Worm (Caenorhabditis elegans) whole organism, L4 larva: ENCODE measurements around the gene nas-12.

Experiments used
- D1046.2 ChIP-seq: fragments of 200-800 bp; sonication (Bioruptor generic); IDR thresholded peaks from 2 replicates; pipeline ENCODE4 v1.3.6; 2022; ENCODE audit warnings: missing genetic modification characterization, missing compliant biosample characterization
- F26F4.8 ChIP-seq: fragments of 200-800 bp; sonication (Bioruptor generic); conservative IDR thresholded peaks from 2 replicates; pipeline ENCODE4 v1.3.6; 2022; ENCODE audit warnings: missing genetic modification characterization, missing compliant biosample characterization
- F44E2.7 ChIP-seq: fragments of 200-800 bp; sonication (Bioruptor generic); IDR thresholded peaks from 2 replicates; pipeline ENCODE4 v2.1.2; 2022; ENCODE audit warnings: missing genetic modification characterization, missing compliant biosample characterization
- F49E8.2 ChIP-seq: sonication (generic microtip); optimal IDR thresholded peaks from 2 replicates; lab custom pipeline; 2016; ENCODE audit warnings: missing compliant biosample characterization, mild to moderate bottlenecking, missing genetic modification characterization, borderline replicate concordance
- T20F7.1 ChIP-seq: fragments of 200-800 bp; sonication (Bioruptor generic); optimal IDR thresholded peaks from 2 replicates; lab custom pipeline; 2018; ENCODE audit warnings: mild to moderate bottlenecking, missing genetic modification characterization, missing compliant biosample characterization
- ZK337.2 ChIP-seq: fragments of 200-800 bp; sonication (Bioruptor generic); IDR thresholded peaks from 2 replicates; pipeline ENCODE4 v1.3.6; 2022; ENCODE audit warnings: missing genetic modification reagents, missing genetic modification characterization, missing compliant biosample characterization
- aha-1 ChIP-seq: fragments of 150-350 bp; peaks from one replicate; lab custom pipeline; 2014; ENCODE audit warnings: missing biosample characterization, missing genetic modification characterization
- attf-4 ChIP-seq: sonication (generic microtip); optimal IDR thresholded peaks from 3 replicates; lab custom pipeline; 2017; ENCODE audit warnings: missing biosample characterization, missing genetic modification characterization
- ceh-20 ChIP-seq: fragments of 200-800 bp; sonication (Bioruptor generic); IDR thresholded peaks from 2 replicates; pipeline ENCODE4 v1.3.6; 2022; ENCODE audit warnings: missing genetic modification reagents, missing genetic modification characterization, missing compliant biosample characterization
- ceh-28 ChIP-seq: fragments of 150-350 bp; optimal IDR thresholded peaks from 2 replicates; lab custom pipeline; 2014; ENCODE audit warnings: missing biosample characterization, missing genetic modification reagents, missing genetic modification characterization
- ceh-32 ChIP-seq: sonication (generic microtip); optimal IDR thresholded peaks from 2 replicates; lab custom pipeline; 2016; ENCODE audit warnings: mild to moderate bottlenecking, missing genetic modification characterization, missing compliant biosample characterization; ENCODE audit not compliant: poor library complexity
- ceh-44 ChIP-seq: fragments of 200-800 bp; sonication (Bioruptor generic); IDR thresholded peaks from 2 replicates; pipeline ENCODE4 v1.3.6; 2022; ENCODE audit warnings: missing genetic modification reagents, missing genetic modification characterization, missing compliant biosample characterization
- ces-1 ChIP-seq: fragments of 150-350 bp; sonication (generic microtip); optimal IDR thresholded peaks from 4 replicates; lab custom pipeline; 2014; ENCODE audit warnings: missing biosample characterization, missing genetic modification reagents, missing genetic modification characterization
- cey-2 ChIP-seq: sonication (generic microtip); optimal IDR thresholded peaks from 3 replicates; lab custom pipeline; 2017; ENCODE audit warnings: missing genetic modification characterization, mild to moderate bottlenecking, missing compliant biosample characterization, antibody characterized with exemption, borderline replicate concordance; ENCODE audit not compliant: insufficient read depth
- ctbp-1 ChIP-seq: fragments of 200-800 bp; sonication (Bioruptor generic); IDR thresholded peaks from 2 replicates; pipeline ENCODE4 v1.3.6; 2022; ENCODE audit warnings: missing genetic modification reagents, missing genetic modification characterization, missing compliant biosample characterization
- daf-19 ChIP-seq: fragments of 200-800 bp; sonication (Bioruptor generic); conservative IDR thresholded peaks from 2 replicates; pipeline ENCODE4 v1.3.6; 2022; ENCODE audit warnings: missing genetic modification characterization, missing compliant biosample characterization
- dmd-8 ChIP-seq: fragments of 200-800 bp; sonication (Bioruptor generic); IDR thresholded peaks from 2 replicates; pipeline ENCODE4 v1.3.6; 2022; ENCODE audit warnings: missing genetic modification characterization, missing compliant biosample characterization
- dmd-9 ChIP-seq: fragments of 200-800 bp; sonication (Bioruptor generic); IDR thresholded peaks from 2 replicates; pipeline ENCODE4 v1.3.6; 2022; ENCODE audit warnings: missing genetic modification reagents, missing genetic modification characterization, missing compliant biosample characterization
- dpl-1 ChIP-seq: fragments of 150-350 bp; optimal IDR thresholded peaks from 2 replicates; lab custom pipeline; 2014; ENCODE audit warnings: missing biosample characterization, missing genetic modification reagents, missing genetic modification characterization
- duxl-1 ChIP-seq: sonication (generic microtip); optimal IDR thresholded peaks from 2 replicates; lab custom pipeline; 2016; ENCODE audit warnings: mild to moderate bottlenecking, missing genetic modification characterization, moderate library complexity, missing compliant biosample characterization; ENCODE audit not compliant: poor library complexity
- fkh-10 ChIP-seq: fragments of 150-350 bp; optimal IDR thresholded peaks from 2 replicates; lab custom pipeline; 2014; ENCODE audit warnings: missing biosample characterization, missing genetic modification reagents, missing genetic modification characterization
- hif-1 ChIP-seq, 2 experiments: sonication (generic microtip); optimal IDR thresholded peaks; 2 replicates each; lab custom pipeline; 2016 to 2017; ENCODE audit warnings: missing compliant biosample characterization in 2 of 2, missing genetic modification characterization in 2 of 2, missing genetic modification reagents in 2 of 2, missing genotype in 2 of 2, mild to moderate bottlenecking in 1 of 2
- hlh-30 ChIP-seq: sonication (generic microtip); optimal IDR thresholded peaks from 2 replicates; lab custom pipeline; 2017; ENCODE audit warnings: antibody characterized with exemption, mild to moderate bottlenecking, missing genetic modification characterization, missing compliant biosample characterization; ENCODE audit not compliant: insufficient read depth
- jun-1 ChIP-seq: fragments of 150-350 bp; optimal IDR thresholded peaks from 2 replicates; lab custom pipeline; 2014; ENCODE audit warnings: missing biosample characterization, missing genetic modification reagents, missing genetic modification characterization
- lin-13 ChIP-seq: fragments of 150-350 bp; optimal IDR thresholded peaks from 2 replicates; lab custom pipeline; 2014; ENCODE audit warnings: missing biosample characterization, missing genetic modification reagents, missing genetic modification characterization
- lin-15B ChIP-seq: fragments of 150-350 bp; sonication (generic microtip); optimal IDR thresholded peaks from 3 replicates; lab custom pipeline; 2014; ENCODE audit warnings: missing biosample characterization, missing genetic modification characterization
- lin-29 ChIP-seq: fragments of 200-800 bp; sonication (Bioruptor generic); IDR thresholded peaks from 2 replicates; pipeline ENCODE4 v1.3.6; 2022; ENCODE audit warnings: missing genetic modification reagents, missing genetic modification characterization, missing compliant biosample characterization
- lin-39 ChIP-seq: fragments of 150-350 bp; optimal IDR thresholded peaks from 2 replicates; lab custom pipeline; 2014; ENCODE audit warnings: missing biosample characterization, missing genetic modification reagents, missing genetic modification characterization
- lir-3 ChIP-seq: sonication (generic microtip); optimal IDR thresholded peaks from 2 replicates; lab custom pipeline; 2016; ENCODE audit warnings: mild to moderate bottlenecking, missing genetic modification characterization, missing compliant biosample characterization
- madf-9 ChIP-seq: fragments of 200-800 bp; sonication (Bioruptor generic); conservative IDR thresholded peaks from 2 replicates; pipeline ENCODE4 v1.3.6; 2022; ENCODE audit warnings: missing genetic modification reagents, missing genetic modification characterization, missing compliant biosample characterization
- mdl-1 ChIP-seq, 2 experiments: fragments of 150-350 bp in 1 of 2; sonication (generic microtip) in 1 of 2; optimal IDR thresholded peaks; 2 replicates each; lab custom pipeline; 2014 to 2017; ENCODE audit warnings: missing biosample characterization in 2 of 2, missing genetic modification characterization in 2 of 2
- mes-2 ChIP-seq: sonication (generic microtip); optimal IDR thresholded peaks from 2 replicates; lab custom pipeline; 2016; ENCODE audit warnings: missing genotype, mild to moderate bottlenecking, missing genetic modification characterization, missing compliant biosample characterization; ENCODE audit not compliant: poor library complexity, severe bottlenecking
- mxl-3 ChIP-seq: fragments of 200-800 bp; sonication (Bioruptor generic); optimal IDR thresholded peaks from 2 replicates; lab custom pipeline; 2018; ENCODE audit warnings: mild to moderate bottlenecking, missing genetic modification characterization, missing compliant biosample characterization
- nhr-11 ChIP-seq: fragments of 150-350 bp; optimal IDR thresholded peaks from 2 replicates; lab custom pipeline; 2014; ENCODE audit warnings: missing biosample characterization, missing genetic modification characterization
- nhr-237 ChIP-seq: sonication (generic microtip); optimal IDR thresholded peaks from 2 replicates; lab custom pipeline; 2017; ENCODE audit warnings: missing biosample characterization, missing genetic modification characterization
- nhr-42 ChIP-seq: fragments of 200-800 bp; sonication (Bioruptor generic); IDR thresholded peaks from 2 replicates; pipeline ENCODE4 v1.3.6; 2022; ENCODE audit warnings: missing genetic modification characterization, missing compliant biosample characterization
- nhr-48 ChIP-seq: sonication (generic microtip); optimal IDR thresholded peaks from 2 replicates; lab custom pipeline; 2016; ENCODE audit warnings: mild to moderate bottlenecking, missing genetic modification characterization, missing compliant biosample characterization
- nhr-6 ChIP-seq: fragments of 150-350 bp; optimal IDR thresholded peaks from 2 replicates; lab custom pipeline; 2014; ENCODE audit warnings: missing biosample characterization, missing genetic modification characterization
- nhr-76 ChIP-seq: fragments of 150-350 bp; optimal IDR thresholded peaks from 2 replicates; lab custom pipeline; 2014; ENCODE audit warnings: missing biosample characterization, missing genetic modification characterization
- nhr-77 ChIP-seq: fragments of 150-350 bp; optimal IDR thresholded peaks from 2 replicates; lab custom pipeline; 2014; ENCODE audit warnings: missing biosample characterization, missing genetic modification characterization
- pha-4 ChIP-seq, 2 experiments: fragments of 150-350 bp in 1 of 2; fragments of 200-800 bp in 1 of 2; sonication (Bioruptor generic) in 1 of 2; IDR thresholded peaks in 1 of 2; optimal IDR thresholded peaks in 1 of 2; 2 replicates each; pipeline versions ENCODE4 v1.3.6 to Lab custom; 2014 to 2022; ENCODE audit warnings: missing genetic modification characterization in 2 of 2, missing genetic modification reagents in 2 of 2, missing biosample characterization in 1 of 2, missing compliant biosample characterization in 1 of 2
- php-3 ChIP-seq: fragments of 200-800 bp; sonication (Bioruptor generic); IDR thresholded peaks from 2 replicates; pipeline ENCODE4 v1.3.6; 2022; ENCODE audit warnings: missing genetic modification reagents, missing genetic modification characterization, missing compliant biosample characterization
- sdz-12 ChIP-seq: fragments of 200-800 bp; sonication (Bioruptor generic); optimal IDR thresholded peaks from 2 replicates; lab custom pipeline; 2018; ENCODE audit warnings: mild to moderate bottlenecking, missing genetic modification characterization, missing compliant biosample characterization
- set-16 ChIP-seq: fragments of 200-800 bp; sonication (Bioruptor generic); IDR thresholded peaks from 2 replicates; pipeline ENCODE4 v1.3.6; 2022; ENCODE audit warnings: missing genetic modification reagents, missing genetic modification characterization, missing compliant biosample characterization
- snpc-1.2 ChIP-seq: fragments of 200-800 bp; sonication (Bioruptor generic); IDR thresholded peaks from 2 replicates; pipeline ENCODE4 v1.3.6; 2022; ENCODE audit warnings: missing genetic modification reagents, missing genetic modification characterization, missing compliant biosample characterization
- snpc-4 ChIP-seq: fragments of 150-350 bp; optimal IDR thresholded peaks from 2 replicates; lab custom pipeline; 2014; ENCODE audit warnings: missing biosample characterization, missing genetic modification characterization
- spr-3 ChIP-seq: fragments of 200-800 bp; sonication (Bioruptor generic); optimal IDR thresholded peaks from 2 replicates; lab custom pipeline; 2018; ENCODE audit warnings: mild to moderate bottlenecking, missing genetic modification characterization, missing compliant biosample characterization
- tag-97 ChIP-seq: fragments of 200-800 bp; sonication (Bioruptor generic); IDR thresholded peaks from 2 replicates; pipeline ENCODE4 v1.3.6; 2022; ENCODE audit warnings: missing genetic modification characterization, missing compliant biosample characterization
- unc-130 ChIP-seq: sonication (generic microtip); optimal IDR thresholded peaks from 2 replicates; lab custom pipeline; 2016; ENCODE audit warnings: missing genetic modification reagents, missing genetic modification characterization, missing compliant biosample characterization
- zip-2 ChIP-seq: fragments of 150-350 bp; optimal IDR thresholded peaks from 2 replicates; lab custom pipeline; 2014; ENCODE audit warnings: missing biosample characterization, missing genetic modification characterization
- ztf-7 ChIP-seq: fragments of 150-350 bp; optimal IDR thresholded peaks from 2 replicates; lab custom pipeline; 2014; ENCODE audit warnings: missing biosample characterization, missing genetic modification characterization

nas-12 gene

ce11 chrIV:10176252-10176730 lies 47.5 kb upstream of the nas-12 start, which contains the start of gene rack-1 (continued):
- no peak for TF ChIP-seq D1046.2 (GFP tag; lab: Robert Waterston, UW)
- TF ChIP-seq lin-39 (tag; lab: Kevin White, UChicago), result no peak
- no peak for TF ChIP-seq ceh-44
- TF ChIP-seq php-3 (GFP tag; lab: Robert Waterston, UW), result no peak
- TF ChIP-seq nhr-76, result no peak
- no peak for TF ChIP-seq nhr-48
- TF ChIP-seq set-16 (GFP tag; lab: Robert Waterston, UW), result no peak
- no peak for TF ChIP-seq F26F4.8 (GFP tag; lab: Robert Waterston, UW)
- no peak for TF ChIP-seq ZK337.2 (GFP tag; lab: Robert Waterston, UW)
- no peak for TF ChIP-seq pha-4 (GFP tag; IDR thresholded peaks at IDR 0.05; lab: Robert Waterston, UW)
- no peak for TF ChIP-seq pha-4 (tag; optimal IDR thresholded peaks at IDR 0.05; lab: Kevin White, UChicago)
- TF ChIP-seq nhr-11 (tag; lab: Kevin White, UChicago), result peak; percentile 14
- no peak for TF ChIP-seq lin-15B
- TF ChIP-seq dmd-8 (GFP tag; lab: Robert Waterston, UW), result no peak
- TF ChIP-seq ctbp-1 (GFP tag; lab: Robert Waterston, UW), result no peak
- TF ChIP-seq fkh-10 (GFP tag; lab: Kevin White, UChicago), result peak; percentile 11
- TF ChIP-seq daf-19 (GFP tag; lab: Robert Waterston, UW), result no peak
- TF ChIP-seq lin-29, result no peak
- TF ChIP-seq snpc-1.2 (GFP tag; lab: Robert Waterston, UW), result no peak
- TF ChIP-seq tag-97, result no peak
- TF ChIP-seq dmd-9, result no peak
- TF ChIP-seq jun-1 (tag; lab: Kevin White, UChicago), result no peak
- TF ChIP-seq snpc-4, result no peak
- TF ChIP-seq unc-130, result peak; percentile 17
- TF ChIP-seq ztf-7 (tag; lab: Kevin White, UChicago), result no peak
- peak; percentile 12 for TF ChIP-seq hlh-30 (tag; lab: Kevin White, UChicago)
- TF ChIP-seq dpl-1 (GFP tag; lab: Kevin White, UChicago), result peak; percentile 38
- TF ChIP-seq ceh-28 (tag; lab: Kevin White, UChicago), result no peak
- TF ChIP-seq nhr-6 (tag; lab: Kevin White, UChicago), result no peak
- no peak for TF ChIP-seq ceh-20 (GFP tag; lab: Robert Waterston, UW)
- no peak for TF ChIP-seq lir-3 (tag; lab: Kevin White, UChicago)
- no peak for TF ChIP-seq T20F7.1 (GFP tag; lab: Kevin White, UChicago)
- TF ChIP-seq zip-2 (tag; lab: Kevin White, UChicago), result no peak
- TF ChIP-seq ceh-32 (tag; lab: Kevin White, UChicago), result no peak
- TF ChIP-seq attf-4 (tag; lab: Kevin White, UChicago), result no peak
- peak; percentile 78 for TF ChIP-seq mes-2 (tag; lab: Kevin White, UChicago)
- no peak for TF ChIP-seq nhr-77 (tag; lab: Kevin White, UChicago)
- TF ChIP-seq nhr-42 (GFP tag; lab: Robert Waterston, UW), result no peak
- no peak for TF ChIP-seq nhr-237 (tag; lab: Kevin White, UChicago)
- TF ChIP-seq mdl-1 (tag; optimal IDR thresholded peaks at IDR 0.05; lab: Kevin White, UChicago), result peak in 1 of 2 experiments; percentile 7
- no peak for TF ChIP-seq lin-13 (GFP tag; lab: Kevin White, UChicago)
- no peak for TF ChIP-seq duxl-1 (tag; lab: Kevin White, UChicago)
- no peak for TF ChIP-seq sdz-12 (GFP tag; lab: Kevin White, UChicago)
- TF ChIP-seq mxl-3, result peak; percentile 16
- TF ChIP-seq cey-2 (tag; lab: Kevin White, UChicago), result no peak
- TF ChIP-seq madf-9, result no peak
- TF ChIP-seq aha-1 (tag; lab: Kevin White, UChicago), result peak; percentile 54
- TF ChIP-seq F44E2.7 (GFP tag; lab: Robert Waterston, UW), result no peak
- no peak for TF ChIP-seq spr-3 (GFP tag; lab: Kevin White, UChicago)
- no peak for TF ChIP-seq F49E8.2 (tag; lab: Kevin White, UChicago)
- peak in 1 of 2 experiments; percentile 18 for TF ChIP-seq hif-1 (tag; optimal IDR thresholded peaks at IDR 0.05; lab: Kevin White, UChicago)
- TF ChIP-seq ces-1, result no peak
